Fruit fly (Drosophila melanogaster) whole organism, embryonic: ENCODE measurements around the gene Gpdh1.
A peak's percentile ranks its signal among the peaks of the same experiment; 100 is the strongest.

ENCODE experiments used
- ATbp ChIP-seq: fragments of 200-800 bp; sonication (Bioruptor generic); optimal IDR thresholded peaks from 2 replicates; lab custom pipeline; 2017; ENCODE audit warnings: missing biosample characterization, mild to moderate bottlenecking, missing genetic modification characterization, missing genetic modification reagents
- CG11093 ChIP-seq: fragments of 200-800 bp; sonication (Bioruptor generic); IDR thresholded peaks from 3 replicates; pipeline ENCODE4 v1.3.6; 2022; ENCODE audit warnings: missing biosample characterization, missing genetic modification characterization
- CG11560 ChIP-seq: fragments of 200-800 bp; sonication (Bioruptor generic); IDR thresholded peaks from 3 replicates; pipeline ENCODE4 v1.3.6; 2022; ENCODE audit warnings: missing biosample characterization, missing genetic modification characterization
- CG1603 ChIP-seq: fragments of 200-800 bp; sonication (Bioruptor generic); optimal IDR thresholded peaks from 2 replicates; lab custom pipeline; 2019; ENCODE audit warnings: missing biosample characterization, mild to moderate bottlenecking, missing genetic modification characterization, moderate library complexity
- CG1832 ChIP-seq: fragments of 200-800 bp; sonication (Bioruptor generic); optimal IDR thresholded peaks from 2 replicates; lab custom pipeline; 2017; ENCODE audit warnings: missing biosample characterization, mild to moderate bottlenecking, missing genetic modification characterization, inconsistent platforms
- CG2678 ChIP-seq: fragments of 200-800 bp; sonication (Bioruptor generic); optimal IDR thresholded peaks from 3 replicates; lab custom pipeline; 2019; ENCODE audit warnings: missing biosample characterization, mild to moderate bottlenecking, missing genetic modification characterization, moderate library complexity
- CG33557 ChIP-seq: fragments of 200-800 bp; sonication (Bioruptor generic); optimal IDR thresholded peaks from 2 replicates; lab custom pipeline; 2019; ENCODE audit warnings: missing biosample characterization, mild to moderate bottlenecking, missing genetic modification characterization, moderate library complexity
- CG4820 ChIP-seq: fragments of 200-800 bp; sonication (Bioruptor generic); optimal IDR thresholded peaks from 3 replicates; lab custom pipeline; 2016; ENCODE audit warnings: missing biosample characterization, missing genetic modification characterization
- CG6254 ChIP-seq: fragments of 200-800 bp; sonication (Bioruptor generic); optimal IDR thresholded peaks from 3 replicates; lab custom pipeline; 2017; ENCODE audit warnings: mild to moderate bottlenecking, missing biosample characterization, missing genetic modification reagents, missing genetic modification characterization
- CG7839 ChIP-seq: fragments of 200-800 bp; sonication (Bioruptor generic); optimal IDR thresholded peaks from 3 replicates; lab custom pipeline; 2018; ENCODE audit warnings: missing biosample characterization, mild to moderate bottlenecking, missing genetic modification characterization, moderate library complexity
- CG7928 ChIP-seq: fragments of 200-800 bp; sonication (Bioruptor generic); optimal IDR thresholded peaks from 2 replicates; lab custom pipeline; 2017; ENCODE audit warnings: missing biosample characterization, mild to moderate bottlenecking, missing genetic modification characterization
- CG8089 ChIP-seq: fragments of 200-800 bp; sonication (Bioruptor generic); optimal IDR thresholded peaks from 3 replicates; lab custom pipeline; 2016; ENCODE audit warnings: missing biosample characterization, missing genetic modification characterization
- D ChIP-seq, 2 experiments: fragments of 200-800 bp in 1 of 2; fragments of >200 bp in 1 of 2; sonication (Bioruptor generic) in 1 of 2; optimal IDR thresholded peaks; 2 replicates in 1 of 2; 3 replicates in 1 of 2; lab custom pipeline; 2017; ENCODE audit warnings: mild to moderate bottlenecking in 1 of 2, missing biosample characterization in 1 of 2, missing genetic modification characterization in 1 of 2, missing genetic modification reagents in 1 of 2
- ERR ChIP-seq: fragments of 200-800 bp; sonication (Bioruptor generic); optimal IDR thresholded peaks from 2 replicates; lab custom pipeline; 2016; ENCODE audit warnings: missing biosample characterization, missing genetic modification characterization
- Ets97D ChIP-seq: fragments of 200-800 bp; sonication (Bioruptor generic); optimal IDR thresholded peaks from 3 replicates; lab custom pipeline; 2016; ENCODE audit warnings: missing biosample characterization, missing genetic modification characterization
- HHEX ChIP-seq: fragments of 200-800 bp; sonication (Bioruptor generic); optimal IDR thresholded peaks from 3 replicates; lab custom pipeline; 2017; ENCODE audit warnings: missing biosample characterization, mild to moderate bottlenecking, missing genetic modification characterization, missing genetic modification reagents
- HLHmδ ChIP-seq: fragments of 200-800 bp; sonication (Bioruptor generic); optimal IDR thresholded peaks from 2 replicates; lab custom pipeline; 2018; ENCODE audit warnings: missing biosample characterization, mild to moderate bottlenecking, missing genetic modification characterization, moderate library complexity
- Hr39 ChIP-seq: fragments of >200 bp; optimal IDR thresholded peaks from 2 replicates; lab custom pipeline; 2017
- Hr78 ChIP-seq, 2 experiments: fragments of 200-800 bp in 1 of 2; fragments of >200 bp in 1 of 2; sonication (Bioruptor generic) in 1 of 2; optimal IDR thresholded peaks; 2 replicates each; lab custom pipeline; 2017 to 2019; ENCODE audit warnings: missing biosample characterization in 2 of 2, missing genetic modification characterization in 2 of 2, mild to moderate bottlenecking in 1 of 2, moderate library complexity in 1 of 2
- Hsf ChIP-seq: fragments of 200-800 bp; sonication (Bioruptor generic); optimal IDR thresholded peaks from 3 replicates; lab custom pipeline; 2016; ENCODE audit warnings: missing biosample characterization, missing genetic modification characterization
- Max ChIP-seq: fragments of 200-800 bp; sonication (Bioruptor generic); optimal IDR thresholded peaks from 2 replicates; lab custom pipeline; 2016; ENCODE audit warnings: missing biosample characterization, mild to moderate bottlenecking, missing genetic modification characterization
- Ravus ChIP-seq: fragments of 200-800 bp; sonication (Bioruptor generic); IDR thresholded peaks from 2 replicates; pipeline ENCODE4 v1.3.6; 2022; ENCODE audit warnings: missing biosample characterization, missing genetic modification characterization
- Sry-β ChIP-seq: fragments of 200-800 bp; sonication (Bioruptor generic); optimal IDR thresholded peaks from 2 replicates; lab custom pipeline; 2018; ENCODE audit warnings: missing biosample characterization, mild to moderate bottlenecking, missing genetic modification characterization, moderate library complexity
- btn ChIP-seq: fragments of 200-800 bp; sonication (Bioruptor generic); optimal IDR thresholded peaks from 2 replicates; lab custom pipeline; 2016; ENCODE audit warnings: missing biosample characterization, missing genetic modification characterization
- cad ChIP-seq: fragments of >200 bp; optimal IDR thresholded peaks from 2 replicates; lab custom pipeline; 2017; ENCODE audit warnings: missing biosample characterization, missing genetic modification characterization
- caup ChIP-seq: fragments of 200-800 bp; sonication (Bioruptor generic); optimal IDR thresholded peaks from 3 replicates; lab custom pipeline; 2017; ENCODE audit warnings: missing biosample characterization, mild to moderate bottlenecking, missing genetic modification characterization, moderate library complexity; ENCODE audit not compliant: severe bottlenecking
- dm ChIP-seq: fragments of 200-800 bp; sonication (Bioruptor generic); optimal IDR thresholded peaks from 3 replicates; lab custom pipeline; 2016; ENCODE audit warnings: missing biosample characterization, missing genetic modification characterization
- dmrt11E ChIP-seq: fragments of 200-800 bp; sonication (Bioruptor generic); optimal IDR thresholded peaks from 3 replicates; lab custom pipeline; 2018; ENCODE audit warnings: missing biosample characterization, mild to moderate bottlenecking, missing genetic modification characterization, moderate library complexity
- esg ChIP-seq: fragments of 200-800 bp; sonication (Bioruptor generic); conservative IDR thresholded peaks from 2 replicates; pipeline ENCODE4 v1.3.6; 2022; ENCODE audit warnings: missing biosample characterization, missing genetic modification characterization
- fd102C ChIP-seq: fragments of 200-800 bp; sonication (Bioruptor generic); optimal IDR thresholded peaks from 2 replicates; lab custom pipeline; 2018; ENCODE audit warnings: missing biosample characterization, mild to moderate bottlenecking, missing genetic modification characterization, moderate library complexity
- fd64A ChIP-seq: fragments of 200-800 bp; sonication (Bioruptor generic); optimal IDR thresholded peaks from 3 replicates; lab custom pipeline; 2018; ENCODE audit warnings: missing biosample characterization, mild to moderate bottlenecking, missing genetic modification characterization
- gsb-n ChIP-seq: fragments of 200-800 bp; sonication (Bioruptor generic); optimal IDR thresholded peaks from 3 replicates; lab custom pipeline; 2018; ENCODE audit warnings: missing biosample characterization, mild to moderate bottlenecking, missing genetic modification characterization
- hkb ChIP-seq, 2 experiments: fragments of 200-800 bp in 1 of 2; fragments of >200 bp in 1 of 2; sonication (Bioruptor generic) in 1 of 2; IDR thresholded peaks in 1 of 2; optimal IDR thresholded peaks in 1 of 2; 2 replicates each; pipeline versions ENCODE4 v1.3.6 to Lab custom; 2017 to 2022; ENCODE audit warnings: missing biosample characterization in 1 of 2, missing genetic modification characterization in 1 of 2
- knrl ChIP-seq: fragments of 200-800 bp; sonication (Bioruptor generic); IDR thresholded peaks from 3 replicates; pipeline ENCODE4 v1.3.6; 2022; ENCODE audit warnings: missing biosample characterization, missing genetic modification characterization; ENCODE audit not compliant: partially characterized antibody
- luna ChIP-seq: fragments of 200-800 bp; sonication (Bioruptor generic); optimal IDR thresholded peaks from 2 replicates; lab custom pipeline; 2016; ENCODE audit warnings: missing biosample characterization, missing genetic modification characterization
- oc ChIP-seq: fragments of 200-800 bp; sonication (Bioruptor generic); optimal IDR thresholded peaks from 2 replicates; lab custom pipeline; 2018; ENCODE audit warnings: missing biosample characterization, mild to moderate bottlenecking, missing genetic modification characterization, moderate library complexity
- odd ChIP-seq: fragments of 200-800 bp; sonication (Bioruptor generic); optimal IDR thresholded peaks from 2 replicates; lab custom pipeline; 2017; ENCODE audit warnings: missing biosample characterization, mild to moderate bottlenecking, missing genetic modification characterization
- phol ChIP-seq: fragments of 200-800 bp; sonication (Bioruptor generic); optimal IDR thresholded peaks from 3 replicates; lab custom pipeline; 2018; ENCODE audit warnings: missing biosample characterization, mild to moderate bottlenecking, missing genetic modification characterization, moderate library complexity
- pita ChIP-seq: fragments of 200-800 bp; sonication (Bioruptor generic); optimal IDR thresholded peaks from 2 replicates; lab custom pipeline; 2017; ENCODE audit warnings: missing biosample characterization, mild to moderate bottlenecking, missing genetic modification characterization
- prd ChIP-seq, 3 experiments: fragments of >200 bp in 2 of 3; fragments of 200-800 bp in 1 of 3; sonication (Bioruptor generic) in 1 of 3; optimal IDR thresholded peaks in 2 of 3; IDR thresholded peaks in 1 of 3; 2 replicates in 2 of 3; 3 replicates in 1 of 3; pipeline versions ENCODE4 v1.3.6 to Lab custom; 2017 to 2022; ENCODE audit warnings: missing biosample characterization in 1 of 3, missing genetic modification characterization in 1 of 3
- pros ChIP-seq: fragments of 200-800 bp; sonication (Bioruptor generic); optimal IDR thresholded peaks from 3 replicates; lab custom pipeline; 2019; ENCODE audit warnings: missing biosample characterization, mild to moderate bottlenecking, missing genetic modification characterization, moderate library complexity
- schlank ChIP-seq: fragments of 200-800 bp; sonication (Bioruptor generic); optimal IDR thresholded peaks from 2 replicates; lab custom pipeline; 2018; ENCODE audit warnings: missing biosample characterization, mild to moderate bottlenecking, missing genetic modification characterization
- stc ChIP-seq: fragments of 200-800 bp; sonication (Bioruptor generic); IDR thresholded peaks from 2 replicates; pipeline ENCODE4 v1.3.6; 2022; ENCODE audit warnings: missing biosample characterization, missing genetic modification characterization
- tin ChIP-seq: fragments of 200-800 bp; sonication (Bioruptor generic); optimal IDR thresholded peaks from 3 replicates; lab custom pipeline; 2016; ENCODE audit warnings: missing biosample characterization, missing genetic modification characterization
- twi ChIP-seq: fragments of 200-800 bp; optimal IDR thresholded peaks from 2 replicates; lab custom pipeline; 2019; ENCODE audit warnings: missing biosample characterization, mild to moderate bottlenecking, missing genetic modification characterization, moderate library complexity
- wor ChIP-seq: fragments of 200-800 bp; sonication (Bioruptor generic); IDR thresholded peaks from 2 replicates; pipeline ENCODE4 v1.3.6; 2022; ENCODE audit warnings: missing biosample characterization, missing genetic modification characterization

The Gpdh1 gene

dm6 chr2L:5979055-5979399 is 35.6 kb downstream of the Gpdh1 start (continued):
- TF ChIP-seq phol (tag; lab: Kevin White, UChicago) (peak; percentile 61), pros (peak; percentile 40), CG2678 (tag; lab: Kevin White, UChicago) (no peak), dm (GFP tag; lab: Kevin White, UChicago) (no peak), prd (optimal IDR thresholded peaks at IDR 0.05; lab: Kevin White, UChicago) (no peak), prd (GFP tag; IDR thresholded peaks at IDR 0.05; lab: Robert Waterston, UW) (no peak), Hr78 (GFP tag; optimal IDR thresholded peaks at IDR 0.05; lab: Kevin White, UChicago) (peak in 1 of 2 experiments; percentile 33)

DNA sequence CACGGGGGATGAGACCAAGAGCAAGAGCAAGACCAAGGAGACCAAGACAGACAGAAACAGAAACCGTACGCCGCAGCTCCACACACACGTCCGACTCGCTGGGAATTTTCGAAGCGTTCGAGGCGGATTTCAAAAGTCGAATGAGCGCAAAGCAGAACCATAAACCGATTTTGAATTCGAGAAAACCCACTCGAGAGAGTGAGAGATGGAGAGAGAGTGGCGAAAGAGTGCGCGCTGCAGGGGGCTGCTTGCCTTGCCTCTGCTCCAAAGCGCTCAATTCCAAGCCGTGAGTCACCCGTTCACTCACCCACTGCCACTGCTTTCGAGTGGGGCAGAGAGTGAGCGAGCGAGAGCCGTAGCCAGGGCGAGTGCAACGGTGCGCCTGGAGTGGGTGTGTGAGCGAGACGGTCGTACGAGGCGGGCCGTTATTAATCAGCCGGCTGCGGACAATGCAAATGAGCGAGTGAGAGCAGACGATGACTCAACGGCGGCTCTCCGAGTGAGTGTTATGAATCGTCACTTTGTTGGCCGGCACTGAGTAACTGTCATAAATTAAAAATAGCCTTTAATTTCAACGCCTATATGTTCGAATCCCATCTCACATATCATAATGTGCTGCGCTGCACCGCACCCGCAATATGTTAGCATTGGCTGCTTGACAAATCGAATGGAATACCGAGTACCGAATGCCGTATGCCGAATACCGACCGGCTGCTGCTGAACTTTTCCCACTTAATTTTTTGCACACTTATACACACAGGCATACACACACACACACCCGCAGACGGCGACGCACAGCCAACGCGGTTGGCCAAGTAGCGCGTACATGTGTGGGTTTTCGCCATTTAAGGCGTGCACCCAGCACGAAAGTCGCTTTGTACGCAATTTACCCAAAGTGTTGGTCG is 36.8 kb downstream of the Gpdh1 start:
- TF ChIP-seq CG7839 (tag; lab: Kevin White, UChicago) (peak; percentile 27), HHEX (GFP tag; lab: Kevin White, UChicago) (no peak), dmrt11E (no peak), fd64A (GFP tag; lab: Kevin White, UChicago) (no peak), ATbp (no peak), D (optimal IDR thresholded peaks at IDR 0.05; lab: Kevin White, UChicago) (no peak), D (GFP tag; optimal IDR thresholded peaks at IDR 0.05; lab: Kevin White, UChicago) (no peak), Max (GFP tag; lab: Kevin White, UChicago) (no peak), Hsf (no peak), CG11093 (GFP tag; lab: Robert Waterston, UW) (no peak), esg (GFP tag; lab: Robert Waterston, UW) (no peak), btn (no peak), CG6254 (GFP tag; lab: Kevin White, UChicago) (no peak), Ets97D (GFP tag; lab: Kevin White, UChicago) (no peak), Sry-β (GFP tag; lab: Kevin White, UChicago) (no peak), CG1832 (GFP tag; lab: Kevin White, UChicago) (peak; percentile 92), CG4820 (no peak), twi (tag; lab: Kevin White, UChicago) (no peak), HLHmδ (GFP tag; lab: Kevin White, UChicago) (peak; percentile 83), luna (GFP tag; lab: Kevin White, UChicago) (no peak), gsb-n (tag; lab: Kevin White, UChicago) (peak; percentile 5), pita (GFP tag; lab: Kevin White, UChicago) (no peak), fd102C (GFP tag; lab: Kevin White, UChicago) (no peak), knrl (GFP tag; lab: Robert Waterston, UW) (no peak), oc (tag; lab: Kevin White, UChicago) (peak; percentile 16), tin (peak; percentile 1), Ravus (GFP tag; lab: Robert Waterston, UW) (no peak), CG1603 (tag; lab: Kevin White, UChicago) (no peak), CG33557 (peak; percentile 32), stc (GFP tag; lab: Robert Waterston, UW) (no peak), CG8089 (GFP tag; lab: Kevin White, UChicago) (no peak), schlank (tag; lab: Kevin White, UChicago) (no peak), ERR (GFP tag; lab: Kevin White, UChicago) (peak; percentile 50), caup (GFP tag; lab: Kevin White, UChicago) (peak; percentile 19), odd (peak; percentile 57), cad (GFP tag; lab: Kevin White, UChicago) (peak; percentile 68), CG7928 (GFP tag; lab: Kevin White, UChicago) (no peak), CG11560 (tag; lab: Robert Waterston, UW) (no peak), hkb (optimal IDR thresholded peaks at IDR 0.05; lab: Kevin White, UChicago) (no peak), hkb (GFP tag; IDR thresholded peaks at IDR 0.05; lab: Robert Waterston, UW) (no peak), Hr39 (lab: Kevin White, UChicago) (no peak), wor (no peak)
